Fruit fly (Drosophila melanogaster): ENCODE data around the gene Cad86C.

Cad86C gene

dm6 chr3R:10784058-10784499 is 42.8 kb upstream of the Cad86C start, which contains the start of the genes mRpL37 and Rbp1 (continued):
- TF ChIP-seq CG3281 (GFP tag; optimal IDR thresholded peaks at IDR 0.05) (peak; percentile 57), CG10274 (GFP tag; optimal IDR thresholded peaks at IDR 0.05) (no peak), CG17802 (tag; optimal IDR thresholded peaks at IDR 0.05) (no peak), CG11247 (GFP tag; IDR thresholded peaks at IDR 0.05) (peak; percentile 44), CG1603 (tag; optimal IDR thresholded peaks at IDR 0.05) (no peak), CG4328 (GFP tag; optimal IDR thresholded peaks at IDR 0.05) (peak; percentile 72), inv (GFP tag; IDR thresholded peaks at IDR 0.05; ENCODE audit: partially characterized antibody) (peak; percentile 92), Ravus (GFP tag; IDR thresholded peaks at IDR 0.05) (no peak; the same call in 1 of the 2 replicates), Doc2 (GFP tag; IDR thresholded peaks at IDR 0.05) (no peak), CG9876 (GFP tag; optimal IDR thresholded peaks at IDR 0.05) (no peak), lov (optimal IDR thresholded peaks at IDR 0.05) (no peak), lov (GFP tag; IDR thresholded peaks at IDR 0.05) (no peak), dmrt11E (tag; optimal IDR thresholded peaks at IDR 0.05) (peak; percentile 83), CG6683 (GFP tag; optimal IDR thresholded peaks at IDR 0.05) (no peak), lab (GFP tag; optimal IDR thresholded peaks at IDR 0.05) (no peak), insv (GFP tag; optimal IDR thresholded peaks at IDR 0.05) (peak in 1 of 2 experiments; percentile 42), Xrp1 (GFP tag; IDR thresholded peaks at IDR 0.05) (peak; percentile 45; the same call in 1 of the 2 replicates), CG7786 (GFP tag; optimal IDR thresholded peaks at IDR 0.05) (peak; percentile 33), wdn (GFP tag; IDR thresholded peaks at IDR 0.05) (no peak), CG8765 (GFP tag; IDR thresholded peaks at IDR 0.05) (peak; percentile 84), NC2β (GFP tag; optimal IDR thresholded peaks at IDR 0.05) (peak; percentile 45), CG9437 (GFP tag; optimal IDR thresholded peaks at IDR 0.05) (peak; percentile 58), CG10431 (GFP tag; optimal IDR thresholded peaks at IDR 0.05) (no peak), CG8478 (optimal IDR thresholded peaks at IDR 0.05) (no peak), CG4854 (GFP tag; optimal IDR thresholded peaks at IDR 0.05) (peak; percentile 59), CG2129 (GFP tag; IDR thresholded peaks at IDR 0.05; ENCODE audit: partially characterized antibody) (peak; percentile 98), Dfd (GFP tag; optimal IDR thresholded peaks at IDR 0.05) (peak in 1 of 2 experiments; percentile 16), CG12942 (GFP tag; optimal IDR thresholded peaks at IDR 0.05) (peak; percentile 75), CG18764 (GFP tag; optimal IDR thresholded peaks at IDR 0.05) (peak; percentile 57), kah (GFP tag; optimal IDR thresholded peaks at IDR 0.05) (no peak), Dip3 (GFP tag; optimal IDR thresholded peaks at IDR 0.05) (peak; percentile 15), CG16815 (GFP tag; optimal IDR thresholded peaks at IDR 0.05) (peak; percentile 79), D (optimal IDR thresholded peaks at IDR 0.05) (no peak), D (GFP tag; optimal IDR thresholded peaks at IDR 0.05) (peak; percentile 62), Hr78 (GFP tag; optimal IDR thresholded peaks at IDR 0.05) (no peak), CG30020 (tag; optimal IDR thresholded peaks at IDR 0.05) (peak; percentile 85), TFAM (GFP tag; optimal IDR thresholded peaks at IDR 0.05) (no peak), sisA (GFP tag; IDR thresholded peaks at IDR 0.05) (peak; percentile 86), CG12299 (tag; optimal IDR thresholded peaks at IDR 0.05) (peak; percentile 55), luna (GFP tag; optimal IDR thresholded peaks at IDR 0.05) (no peak), prd (optimal IDR thresholded peaks at IDR 0.05) (no peak), prd (GFP tag; IDR thresholded peaks at IDR 0.05) (peak; percentile 90), CG42726 (GFP tag; IDR thresholded peaks at IDR 0.05; ENCODE audit: partially characterized antibody) (no peak), pum (GFP tag; optimal IDR thresholded peaks at IDR 0.05) (peak; percentile 71), CG1792 (GFP tag; optimal IDR thresholded peaks at IDR 0.05) (no peak), ATbp (GFP tag; optimal IDR thresholded peaks at IDR 0.05) (no peak), CG3995 (GFP tag; optimal IDR thresholded peaks at IDR 0.05) (peak; percentile 98), caup (GFP tag; optimal IDR thresholded peaks at IDR 0.05; ENCODE audit: severe bottlenecking) (peak; percentile 44), CG10959 (GFP tag; IDR thresholded peaks at IDR 0.05) (no peak), trem (tag; optimal IDR thresholded peaks at IDR 0.05) (peak; percentile 88), schlank (tag; optimal IDR thresholded peaks at IDR 0.05) (peak; percentile 17)
